Fruit fly (Drosophila melanogaster): ENCODE measurements around the gene CG2663.
A peak's percentile ranks its signal among the peaks of the same experiment; 100 is the strongest.

CG2663 gene

DNA sequence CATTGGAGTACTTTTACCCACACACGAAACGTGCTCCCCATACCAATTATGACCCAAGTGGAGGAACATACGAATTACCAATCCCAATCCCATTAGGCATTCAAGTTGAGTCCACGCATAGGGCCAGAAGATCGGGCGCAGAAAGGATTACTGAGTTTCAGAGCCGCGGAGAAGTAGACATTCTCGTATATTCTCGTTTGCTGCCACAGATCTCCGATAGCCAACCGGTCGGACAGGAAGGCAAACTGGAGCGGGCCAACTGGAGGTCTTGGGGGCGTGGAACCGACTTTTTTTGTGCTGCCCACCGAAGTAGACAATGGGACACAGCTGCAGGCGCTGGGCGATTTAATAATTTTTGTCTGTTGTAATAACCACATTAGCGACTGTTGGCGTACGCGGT is 14.9 kb downstream of the CG2663 start:
- no peak for TF ChIP-seq CG17801 (GFP tag; optimal IDR thresholded peaks at IDR 0.05; ENCODE audit: partially characterized antibody)

dm6 chr3R:5387996-5388395 is 15.9 kb downstream of the CG2663 start:
- TF ChIP-seq CG17801 (GFP tag; optimal IDR thresholded peaks at IDR 0.05; ENCODE audit: partially characterized antibody): no peak

dm6 chr3R:5387564-5387963 is 16.4 kb downstream of the CG2663 start, which contains the start of gene CG14668:
CG14668 (minus strand) TSS chr3R:5387664.
- TF ChIP-seq CG17801 (GFP tag; optimal IDR thresholded peaks at IDR 0.05; ENCODE audit: partially characterized antibody): no peak

DNA sequence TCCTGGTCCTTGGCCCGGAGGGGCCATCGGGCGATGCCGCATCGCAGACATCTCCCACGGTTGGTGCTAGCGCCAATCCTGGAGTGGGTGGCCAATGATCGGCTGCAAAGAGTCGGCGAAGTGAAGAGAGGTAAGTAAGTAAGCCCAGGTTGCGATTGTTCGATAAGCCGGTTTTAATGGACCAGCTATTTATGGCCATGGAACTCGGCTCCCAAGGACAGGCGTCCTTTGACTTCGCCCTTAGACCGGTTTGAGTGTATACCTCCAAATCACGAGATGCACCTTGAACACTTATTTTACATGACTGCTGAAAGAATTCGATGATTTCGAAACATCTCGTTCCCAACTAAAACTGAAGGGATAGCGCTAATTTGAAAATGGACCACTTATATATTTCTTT is 18.2 kb downstream of the CG2663 start:
- no peak for TF ChIP-seq CG17801 (GFP tag; optimal IDR thresholded peaks at IDR 0.05; ENCODE audit: partially characterized antibody)

DNA sequence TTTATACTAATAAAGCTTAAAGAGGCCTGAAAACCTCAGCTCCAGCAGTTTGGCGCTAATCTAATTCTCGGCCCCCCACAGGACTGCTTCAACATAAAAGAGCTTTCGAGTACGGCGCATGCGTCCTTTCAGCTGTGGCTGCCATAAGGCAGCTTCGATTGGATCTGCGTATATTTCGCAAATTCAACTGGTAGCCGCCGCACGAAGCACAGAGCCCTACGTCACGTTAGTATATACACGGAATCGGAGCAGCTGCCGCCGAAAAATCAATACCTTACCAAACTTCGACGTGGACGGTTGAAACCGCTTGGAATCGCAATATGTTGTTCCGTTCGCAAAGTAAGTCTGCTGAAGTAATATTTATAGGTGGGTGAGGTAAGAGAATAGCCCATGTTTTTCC is 27.3 kb downstream of the CG2663 start, which contains the start of gene 7B2:
Gene 7B2, plus strand, starts transcription at position 169 of the 400 bp plus-strand sequence.
- TF ChIP-seq CG17801 (GFP tag; optimal IDR thresholded peaks at IDR 0.05; ENCODE audit: partially characterized antibody): no peak

dm6 chr3R:5374720-5375119 is 29.2 kb downstream of the CG2663 start, which contains the start of the genes hd and CG14667:
hd (minus strand) TSS chr3R:5374962.
CG14667 (plus strand) TSS chr3R:5375022.
- TF ChIP-seq CG17801 (GFP tag; optimal IDR thresholded peaks at IDR 0.05; ENCODE audit: partially characterized antibody): no peak

- peak; percentile 73 for TF ChIP-seq CG17801 (GFP tag; optimal IDR thresholded peaks at IDR 0.05; ENCODE audit: partially characterized antibody)
Measured at dm6 chr3R:5371563-5371962, 32.4 kb downstream of the CG2663 start, which contains the start of gene Polr2F. Polr2F (plus strand) TSS chr3R:5371795.

DNA sequence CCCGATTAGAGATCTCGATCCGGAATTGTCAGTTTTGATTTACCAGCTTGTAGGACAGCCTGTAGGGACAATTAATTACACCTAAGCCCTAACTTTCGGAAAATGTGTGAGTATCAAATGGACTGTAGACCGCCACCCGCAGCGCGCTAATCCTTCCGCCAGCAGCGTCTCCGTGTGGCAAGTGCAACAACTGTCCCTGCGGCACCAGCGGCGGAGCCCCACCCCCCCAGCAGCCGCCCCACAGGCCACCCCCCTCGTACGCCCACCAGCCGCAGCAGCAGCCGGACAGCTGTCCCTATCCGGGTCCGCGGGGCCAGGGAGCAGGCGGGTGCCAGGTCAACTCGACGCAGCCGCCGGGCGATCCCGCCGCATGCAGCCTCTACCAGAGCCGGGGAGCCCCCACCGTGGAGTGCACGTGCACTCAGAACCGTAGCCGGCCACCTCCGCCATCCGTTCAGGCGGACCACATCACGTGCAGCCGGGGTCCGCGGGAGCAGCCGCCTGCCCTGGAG is 34.4 kb downstream of the CG2663 start, which contains the start of the genes CG31542 and CG34277:
Gene CG31542, plus strand, starts transcription at position 51 of the 512 bp plus-strand sequence.
Gene CG34277, plus strand, starts transcription at position 51 of the 512 bp plus-strand sequence.
- no peak for TF ChIP-seq CG17801 (GFP tag; optimal IDR thresholded peaks at IDR 0.05; ENCODE audit: partially characterized antibody)

dm6 chr3R:5368170-5368781 is 35.7 kb downstream of the CG2663 start, which contains the start of gene Cerk:
Cerk (minus strand) TSS chr3R:5368306.
- TF ChIP-seq CG17801 (GFP tag; optimal IDR thresholded peaks at IDR 0.05; ENCODE audit: partially characterized antibody): peak; percentile 22

- TF ChIP-seq CG17801 (GFP tag; optimal IDR thresholded peaks at IDR 0.05; ENCODE audit: partially characterized antibody): no peak
Measured at dm6 chr3R:5367512-5368169, 36.3 kb downstream of the CG2663 start.

DNA sequence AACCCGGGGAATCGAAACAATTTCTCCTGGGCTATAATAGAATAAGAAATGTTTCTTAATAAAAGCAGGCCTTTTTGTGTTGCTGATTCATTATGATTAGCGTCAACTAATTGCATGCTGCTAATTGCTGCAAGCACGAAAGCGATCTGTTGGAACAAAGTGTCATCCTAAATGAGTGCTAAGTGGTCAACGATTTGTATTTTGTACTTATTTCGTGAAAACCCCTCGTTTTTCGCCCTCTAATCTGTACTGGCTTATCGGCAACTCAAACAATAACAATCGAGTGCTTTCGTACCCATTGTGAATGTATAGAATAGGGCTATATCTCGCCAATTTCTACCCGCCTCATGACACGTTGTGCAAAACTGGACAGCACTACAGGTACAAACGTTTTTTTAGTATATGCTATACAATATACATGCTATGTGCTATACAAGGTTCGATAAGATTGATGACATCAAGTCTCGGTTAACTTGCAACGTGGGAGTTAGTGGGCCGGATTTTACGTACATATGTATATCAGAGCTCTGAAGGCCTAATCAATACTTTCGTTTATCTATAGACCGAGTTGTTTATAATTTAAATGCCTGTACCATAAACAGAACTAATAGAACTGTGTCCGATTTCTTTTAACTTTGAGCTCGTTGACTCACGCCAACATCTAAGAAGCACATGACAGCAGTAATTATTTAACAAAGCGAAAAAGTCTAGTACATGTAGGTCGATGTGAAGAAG is 39.2 kb downstream of the CG2663 start:
- TF ChIP-seq CG17801 (GFP tag; optimal IDR thresholded peaks at IDR 0.05; ENCODE audit: partially characterized antibody): no peak

DNA sequence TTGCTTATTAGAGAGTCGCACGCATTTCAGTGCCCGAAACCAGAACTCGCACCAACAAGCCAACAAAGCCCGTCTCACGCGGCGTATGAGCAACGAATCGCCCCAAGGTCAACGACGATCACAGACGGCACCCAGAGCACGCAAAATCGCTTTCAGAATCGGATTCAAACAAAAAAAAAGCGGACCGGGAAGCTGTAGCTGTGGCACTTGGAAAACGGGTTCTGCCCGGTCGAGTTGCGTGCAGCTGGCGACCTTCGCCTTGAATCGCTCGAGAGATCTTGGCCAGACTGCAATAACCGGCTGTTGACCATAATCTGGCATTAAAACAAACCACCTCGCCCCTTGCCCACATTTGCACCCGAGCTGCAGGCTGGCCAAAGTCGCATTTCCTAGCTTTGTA is 40.5 kb downstream of the CG2663 start:
- no peak for TF ChIP-seq CG17801 (GFP tag; optimal IDR thresholded peaks at IDR 0.05; ENCODE audit: partially characterized antibody)

DNA sequence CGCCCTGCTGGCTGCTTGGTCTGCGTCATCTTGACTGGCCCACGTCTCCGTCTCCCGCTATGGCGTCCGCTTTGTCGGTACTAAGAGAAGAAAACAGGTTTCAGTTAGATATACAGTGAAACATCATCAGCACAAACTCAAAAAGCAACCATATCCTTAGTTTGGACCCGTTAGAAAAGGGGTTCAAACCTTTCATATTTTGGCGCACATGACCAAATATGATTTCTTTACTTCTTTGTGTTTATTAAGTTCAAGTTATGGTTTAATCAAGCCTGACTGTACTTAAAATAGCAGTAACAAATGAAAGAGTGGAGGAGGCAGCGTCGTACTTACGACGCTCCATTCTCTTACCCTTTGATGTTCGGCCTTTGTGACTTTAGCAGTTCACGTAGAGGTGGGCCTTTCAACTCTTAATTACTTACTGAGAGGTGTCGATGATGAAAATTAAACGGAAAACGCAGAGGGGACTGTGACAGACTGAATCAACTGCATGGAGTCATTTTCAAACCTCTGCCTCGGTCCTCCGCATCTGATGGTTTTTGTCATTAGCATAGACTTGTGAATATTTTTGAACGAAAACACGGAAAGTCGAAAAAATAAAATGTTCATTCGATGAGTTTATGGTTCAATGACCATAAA is 42.1 kb downstream of the CG2663 start:
- no peak for TF ChIP-seq CG17801 (GFP tag; optimal IDR thresholded peaks at IDR 0.05; ENCODE audit: partially characterized antibody)

- peak; percentile 68 for TF ChIP-seq CG17801 (GFP tag; optimal IDR thresholded peaks at IDR 0.05; ENCODE audit: partially characterized antibody)
Measured at dm6 chr3R:5357935-5358414, 46.0 kb downstream of the CG2663 start, which contains the start of gene Prosbeta7. Prosbeta7 (minus strand) TSS chr3R:5358364.

DNA sequence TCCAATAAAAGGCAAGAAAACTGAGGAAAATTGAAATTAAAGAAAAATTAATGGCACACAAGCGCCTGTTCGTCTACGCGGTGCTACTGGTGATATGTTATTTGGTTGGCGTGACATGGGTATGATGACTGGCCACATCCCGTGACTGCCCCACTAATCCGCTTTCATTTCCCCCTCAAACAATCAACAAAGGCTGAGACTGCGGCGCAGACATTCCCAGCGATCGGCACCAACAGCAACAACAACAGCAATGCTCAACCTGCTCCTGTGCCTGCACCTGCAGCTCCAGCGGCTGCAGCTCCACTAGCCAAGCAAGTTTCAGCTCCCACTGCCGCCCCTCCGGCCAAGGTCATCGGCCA is 48.8 kb downstream of the CG2663 start:
- no peak for TF ChIP-seq CG17801 (GFP tag; optimal IDR thresholded peaks at IDR 0.05; ENCODE audit: partially characterized antibody)

Measured in ovary, adult (tissue).